Fruit fly (Drosophila melanogaster) whole organism, prepupa: ENCODE data around the gene STUB1.

Experiments
- Blimp-1 ChIP-seq: fragments of 200-800 bp; sonication (Bioruptor generic); optimal IDR thresholded peaks from 3 replicates; lab custom pipeline; 2017; ENCODE audit warnings: missing biosample characterization, missing genetic modification characterization, mild to moderate bottlenecking, moderate library complexity, missing genetic modification reagents
- CG10669 ChIP-seq: fragments of 200-800 bp; sonication (Bioruptor generic); optimal IDR thresholded peaks from 3 replicates; lab custom pipeline; 2018; ENCODE audit warnings: missing biosample characterization, mild to moderate bottlenecking, missing genetic modification characterization, moderate library complexity
- CG11294 ChIP-seq: fragments of 200-800 bp; sonication (Bioruptor generic); IDR thresholded peaks from 2 replicates; pipeline ENCODE4 v1.3.6; 2022; ENCODE audit warnings: missing biosample characterization, missing genetic modification characterization
- CG3032 ChIP-seq: fragments of 200-800 bp; optimal IDR thresholded peaks from 2 replicates; lab custom pipeline; 2019; ENCODE audit warnings: missing biosample characterization, mild to moderate bottlenecking, missing genetic modification characterization, moderate library complexity
- CG32006 ChIP-seq: fragments of 200-800 bp; sonication (Bioruptor generic); optimal IDR thresholded peaks from 3 replicates; lab custom pipeline; 2017; ENCODE audit warnings: missing biosample characterization, mild to moderate bottlenecking, missing genetic modification characterization
- CG4318 ChIP-seq: fragments of 200-800 bp; sonication (Bioruptor generic); optimal IDR thresholded peaks from 3 replicates; lab custom pipeline; 2017; ENCODE audit warnings: missing biosample characterization, mild to moderate bottlenecking, missing genetic modification characterization
- CG6163 ChIP-seq: fragments of 200-800 bp; sonication (Bioruptor generic); IDR thresholded peaks from 3 replicates; pipeline ENCODE4 v1.3.6; 2022; ENCODE audit warnings: missing biosample characterization, missing genetic modification characterization
- CG7368 ChIP-seq: fragments of 200-800 bp; sonication (Bioruptor generic); optimal IDR thresholded peaks from 3 replicates; lab custom pipeline; 2016; ENCODE audit warnings: missing biosample characterization, missing genetic modification characterization
- CG8119 ChIP-seq: fragments of 200-800 bp; sonication (Bioruptor generic); IDR thresholded peaks from 3 replicates; pipeline ENCODE4 v1.3.6; 2022; ENCODE audit warnings: missing biosample characterization, missing genetic modification characterization
- CG8319 ChIP-seq: fragments of 200-800 bp; sonication (Bioruptor generic); optimal IDR thresholded peaks from 3 replicates; lab custom pipeline; 2016; ENCODE audit warnings: missing biosample characterization, missing genetic modification characterization
- CG8632 ChIP-seq: fragments of 200-800 bp; sonication (Bioruptor generic); optimal IDR thresholded peaks from 3 replicates; lab custom pipeline; 2016; ENCODE audit warnings: missing biosample characterization, missing genetic modification characterization
- CG9139 ChIP-seq: fragments of 200-800 bp; sonication (Bioruptor generic); optimal IDR thresholded peaks from 3 replicates; lab custom pipeline; 2017; ENCODE audit warnings: missing biosample characterization, mild to moderate bottlenecking, missing genetic modification characterization
- Eip93F ChIP-seq: fragments of 200-800 bp; sonication (Bioruptor generic); optimal IDR thresholded peaks from 2 replicates; lab custom pipeline; 2016; ENCODE audit warnings: missing biosample characterization, mild to moderate bottlenecking, missing genetic modification characterization
- Ets21C ChIP-seq: fragments of 200-800 bp; sonication (Bioruptor generic); optimal IDR thresholded peaks from 3 replicates; lab custom pipeline; 2016; ENCODE audit warnings: missing biosample characterization, missing genetic modification characterization
- Ets96B ChIP-seq: fragments of 200-800 bp; optimal IDR thresholded peaks from 2 replicates; lab custom pipeline; 2019; ENCODE audit warnings: missing biosample characterization, mild to moderate bottlenecking, missing genetic modification characterization, moderate library complexity
- Gug ChIP-seq: fragments of 200-800 bp; sonication (Bioruptor generic); IDR thresholded peaks from 2 replicates; pipeline ENCODE4 v1.3.6; 2022; ENCODE audit warnings: missing biosample characterization, missing genetic modification characterization
- Hr38 ChIP-seq: sonication (Bioruptor generic); optimal IDR thresholded peaks from 2 replicates; lab custom pipeline; 2016; ENCODE audit warnings: missing biosample characterization, missing genetic modification characterization
- Lpt ChIP-seq: fragments of 200-800 bp; sonication (Bioruptor generic); optimal IDR thresholded peaks from 3 replicates; lab custom pipeline; 2016; ENCODE audit warnings: missing biosample characterization, missing genetic modification characterization
- OdsH ChIP-seq: fragments of 200-800 bp; sonication (Bioruptor generic); optimal IDR thresholded peaks from 3 replicates; lab custom pipeline; 2016; ENCODE audit warnings: missing biosample characterization, missing genetic modification characterization
- Sox102F ChIP-seq: fragments of 200-800 bp; sonication (Bioruptor generic); optimal IDR thresholded peaks from 2 replicates; lab custom pipeline; 2016; ENCODE audit warnings: missing biosample characterization, mild to moderate bottlenecking, missing genetic modification characterization
- achi ChIP-seq: fragments of 200-800 bp; sonication (Bioruptor generic); optimal IDR thresholded peaks from 3 replicates; lab custom pipeline; 2016; ENCODE audit warnings: missing biosample characterization, missing genetic modification characterization
- cyc ChIP-seq: fragments of 200-800 bp; sonication (Bioruptor generic); optimal IDR thresholded peaks from 3 replicates; lab custom pipeline; 2016; ENCODE audit warnings: missing biosample characterization, missing genetic modification characterization
- dac ChIP-seq: fragments of 200-800 bp; sonication (Bioruptor generic); optimal IDR thresholded peaks from 2 replicates; lab custom pipeline; 2017; ENCODE audit warnings: missing biosample characterization, mild to moderate bottlenecking, missing genetic modification characterization
- dsx ChIP-seq: fragments of 200-800 bp; optimal IDR thresholded peaks from 3 replicates; lab custom pipeline; 2019; ENCODE audit warnings: missing biosample characterization, mild to moderate bottlenecking, missing genetic modification characterization, moderate library complexity; ENCODE audit not compliant: poor library complexity, severe bottlenecking
- fd59A ChIP-seq: fragments of 200-800 bp; sonication (Bioruptor generic); optimal IDR thresholded peaks from 2 replicates; lab custom pipeline; 2017; ENCODE audit warnings: missing biosample characterization, mild to moderate bottlenecking, missing genetic modification characterization, missing genetic modification reagents
- fd85E ChIP-seq: fragments of 200-800 bp; sonication (Bioruptor generic); optimal IDR thresholded peaks from 3 replicates; lab custom pipeline; 2016; ENCODE audit warnings: missing biosample characterization, missing genetic modification characterization
- fkh ChIP-seq: fragments of 200-800 bp; sonication (Bioruptor generic); optimal IDR thresholded peaks from 3 replicates; lab custom pipeline; 2017; ENCODE audit warnings: missing biosample characterization, mild to moderate bottlenecking, missing genetic modification characterization, moderate library complexity
- lz ChIP-seq: fragments of 200-800 bp; sonication (Bioruptor generic); optimal IDR thresholded peaks from 3 replicates; lab custom pipeline; 2016; ENCODE audit warnings: missing biosample characterization, missing genetic modification characterization
- pdm3 ChIP-seq: fragments of 200-800 bp; sonication (Bioruptor generic); optimal IDR thresholded peaks from 3 replicates; lab custom pipeline; 2016; ENCODE audit warnings: missing biosample characterization, missing genetic modification characterization
- salr ChIP-seq, 2 experiments: fragments of 200-800 bp; sonication (Bioruptor generic); optimal IDR thresholded peaks; 3 replicates each; lab custom pipeline; 2016 to 2018; ENCODE audit warnings: missing biosample characterization in 2 of 2, missing genetic modification characterization in 2 of 2, mild to moderate bottlenecking in 1 of 2
- spab ChIP-seq: fragments of 200-800 bp; sonication (Bioruptor generic); optimal IDR thresholded peaks from 2 replicates; lab custom pipeline; 2017; ENCODE audit warnings: missing biosample characterization, mild to moderate bottlenecking, missing genetic modification characterization, missing genetic modification reagents
- ss ChIP-seq, 2 experiments: fragments of 200-800 bp; sonication (Bioruptor generic); optimal IDR thresholded peaks; 2 replicates in 1 of 2; 3 replicates in 1 of 2; lab custom pipeline; 2017 to 2018; ENCODE audit warnings: mild to moderate bottlenecking in 2 of 2, missing biosample characterization in 2 of 2, missing genetic modification characterization in 2 of 2, moderate library complexity in 1 of 2
- vri ChIP-seq: fragments of 200-800 bp; sonication (Bioruptor generic); optimal IDR thresholded peaks from 3 replicates; lab custom pipeline; 2016; ENCODE audit warnings: missing biosample characterization, mild to moderate bottlenecking, missing genetic modification characterization

Gene STUB1

dm6 chr2L:10413251-10414127 is 23.9 kb upstream of the STUB1 start, which contains the start of the genes CG5355 and Klp31E (continued):
- TF ChIP-seq Hr38 (GFP tag; lab: Kevin White, UChicago) (no peak), CG9139 (GFP tag; lab: Kevin White, UChicago) (no peak), Ets96B (peak; percentile 46), CG8119 (no peak), fd85E (GFP tag; lab: Kevin White, UChicago) (no peak), CG32006 (GFP tag; lab: Kevin White, UChicago) (no peak), vri (GFP tag; lab: Kevin White, UChicago) (no peak), Ets21C (GFP tag; lab: Kevin White, UChicago) (peak; percentile 39), Lpt (GFP tag; lab: Kevin White, UChicago) (no peak), Blimp-1 (peak; percentile 43), Gug (0 out of 2 replicates have a peak, but pooled peaks have one; percentile 41), dac (GFP tag; lab: Kevin White, UChicago) (no peak), achi (no peak), salr (GFP tag; optimal IDR thresholded peaks at IDR 0.05; lab: Kevin White, UChicago) (no peak), CG10669 (GFP tag; lab: Kevin White, UChicago) (no peak), dsx (GFP tag; lab: Kevin White, UChicago) (no peak), ss (GFP tag; optimal IDR thresholded peaks at IDR 0.05; lab: Kevin White, UChicago) (no peak), OdsH (peak; percentile 69), lz (peak; percentile 59), fd59A (GFP tag; lab: Kevin White, UChicago) (no peak), pdm3 (GFP tag; lab: Kevin White, UChicago) (no peak), spab (no peak), CG8319 (no peak)

- TF ChIP-seq Eip93F (no peak), CG10669 (GFP tag; lab: Kevin White, UChicago) (no peak), Sox102F (GFP tag; lab: Kevin White, UChicago) (no peak), CG11294 (GFP tag; lab: Robert Waterston, UW) (no peak), CG4318 (GFP tag; lab: Kevin White, UChicago) (no peak), Blimp-1 (no peak), CG8319 (no peak), CG8632 (GFP tag; lab: Kevin White, UChicago) (no peak), spab (no peak), CG7368 (GFP tag; lab: Kevin White, UChicago) (no peak), CG6163 (GFP tag; lab: Robert Waterston, UW) (no peak), fkh (GFP tag; lab: Kevin White, UChicago) (no peak), Lpt (GFP tag; lab: Kevin White, UChicago) (no peak)
These were observed 18.4 kb upstream of the STUB1 start, which contains the start of gene RfC3 for dm6 chr2L:10418981-10419380. Gene RfC3, plus strand, starts transcription at chr2L:10419190.

- peak; percentile 6 for TF ChIP-seq cyc (GFP tag; lab: Kevin White, UChicago)
- no peak for TF ChIP-seq CG10669 (GFP tag; lab: Kevin White, UChicago)
- TF ChIP-seq CG3032 (tag; lab: Kevin White, UChicago): peak; percentile 21
These were observed 14.4 kb upstream of the STUB1 start, which contains the start of the genes pie and Wdfy2 for dm6 chr2L:10422643-10423606. Gene pie, minus strand, starts transcription at chr2L:10422780. Gene Wdfy2, plus strand, starts transcription at chr2L:10423291.
